Worm (Caenorhabditis elegans) whole organism, mixed stage, embryonic: Measurements from ENCODE around the gene PDB1.1.

Experiments
- M03D4.4 ChIP-seq: sonication (generic microtip); optimal IDR thresholded peaks from 2 replicates; lab custom pipeline; 2017; ENCODE audit warnings: mild to moderate bottlenecking, missing genetic modification characterization, missing compliant biosample characterization
- bed-3 ChIP-seq: fragments of 200-800 bp; sonication (Bioruptor generic); optimal IDR thresholded peaks from 3 replicates; lab custom pipeline; 2018; ENCODE audit warnings: mild to moderate bottlenecking, missing genetic modification characterization, moderate library complexity, missing compliant biosample characterization
- ceh-39 ChIP-seq: fragments of 150-350 bp; optimal IDR thresholded peaks from 2 replicates; lab custom pipeline; 2014; ENCODE audit warnings: missing biosample characterization, missing genetic modification characterization
- ceh-43 ChIP-seq: fragments of 200-800 bp; sonication (Bioruptor generic); optimal IDR thresholded peaks from 2 replicates; lab custom pipeline; 2018; ENCODE audit warnings: mild to moderate bottlenecking, missing genetic modification characterization, moderate library complexity, missing compliant biosample characterization
- ces-1 ChIP-seq: fragments of 150-350 bp; optimal IDR thresholded peaks from 2 replicates; lab custom pipeline; 2014; ENCODE audit warnings: missing biosample characterization, missing genetic modification reagents, missing genetic modification characterization
- cnd-1 ChIP-seq: fragments of 200-800 bp; sonication (Bioruptor generic); optimal IDR thresholded peaks from 2 replicates; lab custom pipeline; 2018; ENCODE audit warnings: mild to moderate bottlenecking, missing genetic modification characterization, missing compliant biosample characterization
- drap-1 ChIP-seq: fragments of 200-800 bp; sonication (Bioruptor generic); optimal IDR thresholded peaks from 3 replicates; lab custom pipeline; 2018; ENCODE audit warnings: mild to moderate bottlenecking, missing genetic modification characterization, missing compliant biosample characterization
- elt-1 ChIP-seq: sonication (generic microtip); optimal IDR thresholded peaks from 2 replicates; lab custom pipeline; 2017; ENCODE audit warnings: missing genetic modification characterization, mild to moderate bottlenecking, missing compliant biosample characterization, antibody characterized with exemption, moderate library complexity, borderline replicate concordance; ENCODE audit not compliant: insufficient read depth
- elt-3 ChIP-seq: fragments of 150-350 bp; optimal IDR thresholded peaks from 2 replicates; lab custom pipeline; 2014; ENCODE audit warnings: missing biosample characterization, missing genetic modification characterization
- flh-1 ChIP-seq: fragments of 200-800 bp; sonication (Bioruptor generic); optimal IDR thresholded peaks from 2 replicates; lab custom pipeline; 2018; ENCODE audit warnings: mild to moderate bottlenecking, missing genetic modification characterization, moderate library complexity, missing compliant biosample characterization
- ham-2 ChIP-seq: fragments of 200-800 bp; sonication (Bioruptor generic); optimal IDR thresholded peaks from 2 replicates; lab custom pipeline; 2018; ENCODE audit warnings: mild to moderate bottlenecking, missing genetic modification characterization, missing compliant biosample characterization
- hlh-1 ChIP-seq: fragments of 150-350 bp; optimal IDR thresholded peaks from 2 replicates; lab custom pipeline; 2014; ENCODE audit warnings: missing biosample characterization, missing genetic modification reagents, missing genetic modification characterization
- lin-13 ChIP-seq: fragments of 150-350 bp; optimal IDR thresholded peaks from 2 replicates; lab custom pipeline; 2014; ENCODE audit warnings: missing biosample characterization, missing genetic modification characterization
- lin-32 ChIP-seq: fragments of 200-800 bp; sonication (Bioruptor generic); optimal IDR thresholded peaks from 2 replicates; lab custom pipeline; 2018; ENCODE audit warnings: mild to moderate bottlenecking, missing genetic modification characterization, missing compliant biosample characterization
- mab-5 ChIP-seq: fragments of 150-350 bp; optimal IDR thresholded peaks from 2 replicates; lab custom pipeline; 2014; ENCODE audit warnings: missing biosample characterization, missing genetic modification characterization
- mep-1 ChIP-seq: fragments of 150-350 bp; optimal IDR thresholded peaks from 2 replicates; lab custom pipeline; 2017; ENCODE audit warnings: missing biosample characterization, missing genetic modification reagents, missing genetic modification characterization, inconsistent platforms
- mls-2 ChIP-seq: sonication (generic microtip); optimal IDR thresholded peaks from 2 replicates; lab custom pipeline; 2016; ENCODE audit warnings: mild to moderate bottlenecking, missing genetic modification characterization, moderate library complexity, missing compliant biosample characterization
- nhr-12 ChIP-seq: fragments of 150-350 bp; optimal IDR thresholded peaks from 2 replicates; lab custom pipeline; 2014; ENCODE audit warnings: missing biosample characterization, missing genetic modification characterization
- nhr-2 ChIP-seq: fragments of 150-350 bp; optimal IDR thresholded peaks from 2 replicates; lab custom pipeline; 2014; ENCODE audit warnings: missing biosample characterization, missing genetic modification characterization
- nhr-28 ChIP-seq: fragments of 150-350 bp; optimal IDR thresholded peaks from 2 replicates; lab custom pipeline; 2014; ENCODE audit warnings: missing biosample characterization, missing genetic modification characterization
- pha-4 ChIP-seq: fragments of 150-350 bp; optimal IDR thresholded peaks from 2 replicates; lab custom pipeline; 2018; ENCODE audit warnings: missing biosample characterization, missing genetic modification reagents, missing genetic modification characterization
- snpc-4 ChIP-seq: fragments of 150-350 bp; optimal IDR thresholded peaks from 2 replicates; lab custom pipeline; 2014; ENCODE audit warnings: missing biosample characterization, missing genetic modification characterization
- sptf-1 ChIP-seq: sonication (generic microtip); optimal IDR thresholded peaks from 2 replicates; lab custom pipeline; 2017; ENCODE audit warnings: mild to moderate bottlenecking, missing genetic modification characterization, moderate library complexity, missing compliant biosample characterization
- unc-120 ChIP-seq: sonication (generic microtip); optimal IDR thresholded peaks from 2 replicates; lab custom pipeline; 2017; ENCODE audit warnings: missing genetic modification characterization, missing compliant biosample characterization; ENCODE audit not compliant: poor library complexity, severe bottlenecking
- unc-39 ChIP-seq: fragments of 150-350 bp; optimal IDR thresholded peaks from 2 replicates; lab custom pipeline; 2014; ENCODE audit warnings: missing biosample characterization, missing genetic modification characterization
- unc-62 ChIP-seq: fragments of 150-350 bp; optimal IDR thresholded peaks from 2 replicates; lab custom pipeline; 2014; ENCODE audit warnings: missing biosample characterization, missing genetic modification reagents, missing genetic modification characterization
- zip-8 ChIP-seq: fragments of 150-350 bp; optimal IDR thresholded peaks from 2 replicates; lab custom pipeline; 2014; ENCODE audit warnings: missing biosample characterization, missing genetic modification characterization
- ztf-11 ChIP-seq: fragments of 150-350 bp; optimal IDR thresholded peaks from 2 replicates; lab custom pipeline; 2014; ENCODE audit warnings: missing biosample characterization, missing genetic modification characterization

The PDB1.1 gene

DNA sequence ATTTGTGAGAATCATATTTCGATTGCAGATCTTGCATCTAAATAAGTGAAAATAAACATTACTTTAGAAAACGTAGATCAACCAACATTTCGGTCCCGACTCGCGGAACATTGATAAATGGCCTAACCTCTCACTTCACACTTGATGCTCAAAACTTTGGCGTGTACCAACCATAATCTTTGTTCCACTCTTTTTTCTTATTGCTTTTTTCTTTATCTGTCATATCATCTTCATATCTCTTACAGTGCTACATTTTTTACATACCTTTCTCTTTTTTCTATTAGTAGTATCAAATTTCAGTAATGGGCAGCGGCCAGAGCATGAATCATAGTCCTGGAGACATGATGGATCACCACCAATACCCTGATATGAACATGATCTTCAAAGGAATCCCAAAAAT lies 33.6 kb downstream of the PDB1.1 start, which contains the start of gene F46C8.3:
Gene F46C8.3 (plus strand): TSS at position 301 of the 400 bp plus-strand sequence.
- no peak for TF ChIP-seq nhr-12 (tag; lab: Kevin White, UChicago)
- no peak for TF ChIP-seq lin-13 (tag; lab: Kevin White, UChicago)
- TF ChIP-seq lin-32 (GFP tag; lab: Kevin White, UChicago) = no peak
- no peak for TF ChIP-seq mls-2 (tag; lab: Kevin White, UChicago)
- TF ChIP-seq ceh-43 (GFP tag; lab: Kevin White, UChicago) = no peak
- TF ChIP-seq unc-120 = no peak
- TF ChIP-seq sptf-1 (tag; lab: Kevin White, UChicago) = no peak
- no peak for TF ChIP-seq nhr-2 (tag; lab: Kevin White, UChicago)
- no peak for TF ChIP-seq elt-1
- no peak for TF ChIP-seq M03D4.4 (tag; lab: Kevin White, UChicago)

DNA sequence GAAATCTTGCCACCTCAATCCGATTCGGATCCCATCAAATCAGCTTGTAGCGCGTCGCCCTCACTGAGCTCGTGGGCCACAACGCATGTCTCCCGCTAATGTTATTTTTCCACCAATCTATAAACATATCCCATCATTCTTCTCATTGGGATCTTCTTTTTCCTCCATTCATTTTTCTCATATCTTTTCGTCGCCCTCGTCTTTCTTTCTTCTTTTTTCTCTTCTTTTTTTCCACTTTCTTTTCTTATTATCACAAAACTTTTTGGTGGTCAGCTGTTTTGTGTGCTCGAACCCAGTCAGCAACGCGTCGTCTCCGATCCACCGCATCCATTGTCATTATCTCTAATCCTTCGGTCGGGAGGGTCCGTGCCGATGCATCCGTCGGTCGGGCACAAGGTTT lies 35.1 kb downstream of the PDB1.1 start:
- peak; percentile 90 for TF ChIP-seq hlh-1 (tag; lab: Kevin White, UChicago)
- peak; percentile 29 for TF ChIP-seq unc-120
- peak; percentile 18 for TF ChIP-seq unc-62 (GFP tag; lab: Kevin White, UChicago)
- TF ChIP-seq M03D4.4 (tag; lab: Kevin White, UChicago) = peak; percentile 34
- TF ChIP-seq bed-3 (GFP tag; lab: Kevin White, UChicago) = no peak
- no peak for TF ChIP-seq sptf-1 (tag; lab: Kevin White, UChicago)
- TF ChIP-seq elt-1 = no peak
- peak; percentile 9 for TF ChIP-seq ces-1 (GFP tag; lab: Kevin White, UChicago)

DNA sequence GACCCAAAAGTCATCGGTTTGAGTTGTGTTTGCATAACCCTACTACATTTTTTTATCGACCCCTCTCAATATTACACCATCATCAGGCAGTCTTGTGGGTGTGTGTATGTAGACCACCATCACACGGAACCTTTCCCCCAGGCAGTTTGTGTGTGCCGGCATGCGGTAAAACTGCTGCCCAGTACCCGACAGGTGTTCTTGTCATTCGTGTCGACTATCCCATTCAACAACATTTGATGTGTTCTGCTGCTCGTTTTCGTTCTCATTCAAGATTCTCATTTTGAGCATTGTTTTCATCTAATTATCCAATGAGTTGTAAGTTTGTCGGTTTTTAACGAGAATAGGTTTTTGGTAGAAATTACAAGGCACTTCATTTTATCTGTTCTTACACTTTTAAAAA lies 36.3 kb downstream of the PDB1.1 start:
- TF ChIP-seq pha-4 (tag; lab: Kevin White, UChicago) (no peak), hlh-1 (tag; lab: Kevin White, UChicago) (peak; percentile 88)
- TF ChIP-seq, all 35 proteins: peak for 1

DNA sequence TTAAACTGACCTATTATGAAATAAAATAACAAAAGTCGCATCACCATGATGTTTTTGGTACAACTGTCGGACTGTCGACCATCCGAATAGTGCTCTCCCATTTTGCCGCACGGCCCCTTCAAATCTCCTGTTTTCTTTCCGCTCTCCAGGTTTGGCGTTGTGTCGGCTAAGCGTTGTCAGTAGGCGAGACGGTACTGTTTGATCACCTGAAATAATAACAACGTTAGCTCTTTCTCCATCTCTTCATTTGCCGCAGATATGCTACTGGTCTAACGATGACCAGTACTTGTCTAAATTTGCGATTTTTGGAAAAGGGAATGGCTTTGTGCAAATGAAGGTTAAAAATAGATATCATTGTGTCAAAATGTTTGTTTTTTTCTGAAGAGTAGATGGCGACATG lies 39.3 kb downstream of the PDB1.1 start, which contains the start of gene chts-1:
Gene chts-1 (minus strand): TSS at position 101 of the 400 bp plus-strand sequence.
- no peak for TF ChIP-seq zip-8 (tag; lab: Kevin White, UChicago)
- no peak for TF ChIP-seq drap-1 (GFP tag; lab: Kevin White, UChicago)
- TF ChIP-seq bed-3 (GFP tag; lab: Kevin White, UChicago) = no peak
- no peak for TF ChIP-seq ham-2
- no peak for TF ChIP-seq ceh-43 (GFP tag; lab: Kevin White, UChicago)
- TF ChIP-seq mls-2 (tag; lab: Kevin White, UChicago) = no peak
- TF ChIP-seq snpc-4 (tag; lab: Kevin White, UChicago) = no peak
- TF ChIP-seq sptf-1 (tag; lab: Kevin White, UChicago) = no peak
- no peak for TF ChIP-seq nhr-12 (tag; lab: Kevin White, UChicago)
- no peak for TF ChIP-seq nhr-28 (tag; lab: Kevin White, UChicago)
- TF ChIP-seq ztf-11 (tag; lab: Kevin White, UChicago) = no peak
- no peak for TF ChIP-seq mab-5 (tag; lab: Kevin White, UChicago)
- no peak for TF ChIP-seq ces-1 (GFP tag; lab: Kevin White, UChicago)
- TF ChIP-seq M03D4.4 (tag; lab: Kevin White, UChicago) = no peak
- TF ChIP-seq ceh-39 (tag; lab: Kevin White, UChicago) = no peak
- TF ChIP-seq flh-1 (GFP tag; lab: Kevin White, UChicago) = no peak

DNA sequence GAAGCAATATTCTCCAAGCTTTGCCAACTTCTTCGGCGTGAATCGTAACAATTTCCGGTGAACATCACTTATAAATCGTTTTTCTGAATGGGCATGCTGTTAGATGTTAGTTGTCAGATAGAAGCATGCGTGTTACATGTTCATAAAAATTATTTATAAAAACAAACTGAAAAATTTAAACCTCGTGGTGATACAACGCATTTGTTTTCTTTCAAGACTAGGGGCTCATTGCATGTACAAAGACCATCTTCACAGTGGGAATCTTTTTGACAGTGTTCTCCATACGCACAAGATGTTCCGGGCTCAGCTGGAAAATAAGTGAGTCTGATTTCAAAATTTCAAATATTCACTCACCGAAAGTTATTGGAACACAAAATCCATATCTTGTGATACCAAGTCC lies 46.2 kb downstream of the PDB1.1 start:
- TF ChIP-seq nhr-12 (tag; lab: Kevin White, UChicago) (no peak), lin-32 (GFP tag; lab: Kevin White, UChicago) (no peak), unc-39 (tag; lab: Kevin White, UChicago) (no peak), drap-1 (GFP tag; lab: Kevin White, UChicago) (no peak), ces-1 (GFP tag; lab: Kevin White, UChicago) (no peak), cnd-1 (tag; lab: Kevin White, UChicago) (no peak), zip-8 (tag; lab: Kevin White, UChicago) (no peak), elt-3 (no peak), unc-62 (GFP tag; lab: Kevin White, UChicago) (no peak), unc-120 (no peak)

DNA sequence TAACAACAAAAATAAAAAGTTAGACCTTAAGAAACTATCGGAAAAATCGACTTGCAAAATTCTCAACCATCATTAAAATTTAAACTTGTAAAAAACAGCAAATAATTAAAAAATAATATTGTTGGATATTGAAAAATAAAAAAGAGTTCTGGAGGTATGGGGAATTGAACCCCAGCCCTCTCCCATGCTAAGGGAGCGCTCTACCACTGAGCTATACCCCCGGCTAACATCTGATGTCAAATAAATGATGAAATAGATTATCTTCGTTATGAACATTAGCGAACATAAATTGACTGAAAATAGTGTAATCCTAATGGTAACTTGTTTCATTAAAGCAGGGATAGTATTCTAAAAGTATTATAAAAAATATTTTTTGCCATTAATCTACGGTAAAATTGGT lies 51.7 kb downstream of the PDB1.1 start:
- TF ChIP-seq elt-1 (no peak), mls-2 (tag; lab: Kevin White, UChicago) (no peak), unc-62 (GFP tag; lab: Kevin White, UChicago) (no peak), mep-1 (tag; lab: Kevin White, UChicago) (no peak), mab-5 (tag; lab: Kevin White, UChicago) (no peak), zip-8 (tag; lab: Kevin White, UChicago) (no peak), ham-2 (no peak), nhr-28 (tag; lab: Kevin White, UChicago) (no peak), lin-13 (tag; lab: Kevin White, UChicago) (no peak), flh-1 (GFP tag; lab: Kevin White, UChicago) (no peak), ces-1 (GFP tag; lab: Kevin White, UChicago) (no peak), ztf-11 (tag; lab: Kevin White, UChicago) (no peak)
